Worm (Caenorhabditis elegans): ENCODE results near the gene cnnm-5.
A peak's percentile ranks its signal among the peaks of the same experiment; 100 is the strongest.

Gene cnnm-5

DNA sequence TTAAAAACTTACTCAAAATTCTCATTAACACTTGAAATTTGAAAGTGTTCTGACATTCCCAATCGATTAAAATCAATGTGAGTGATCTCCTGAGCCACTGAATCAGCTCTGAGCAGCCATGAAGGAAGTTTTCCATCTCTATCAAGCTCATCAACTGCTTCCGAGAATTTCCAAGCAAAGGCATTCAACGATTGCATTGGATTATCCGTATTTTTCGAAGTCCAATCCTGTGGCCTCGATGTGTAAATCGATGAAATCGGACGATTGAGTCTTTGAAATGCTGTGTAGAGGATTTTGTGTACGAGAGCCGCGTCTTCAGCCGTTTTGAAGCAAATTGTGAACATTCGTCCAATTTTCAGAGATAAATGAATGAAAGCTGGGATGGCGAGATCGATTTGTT lies 33.1 kb downstream of the cnnm-5 start:
- TF ChIP-seq ceh-88 (GFP tag; IDR thresholded peaks at IDR 0.05), result no peak
- peak; percentile 45 for TF ChIP-seq nhr-85 (tag)
- no peak for TF ChIP-seq mef-2 (tag; optimal IDR thresholded peaks at IDR 0.05)

- TF ChIP-seq lin-35 (GFP tag; optimal IDR thresholded peaks at IDR 0.05) (peak; percentile 17 to 38), alr-1 (tag; optimal IDR thresholded peaks at IDR 0.05; ENCODE audit: borderline replicate concordance) (no peak), efl-1 (optimal IDR thresholded peaks at IDR 0.05) (peak in 1 of 2 experiments; percentile 34), efl-1 (GFP tag; optimal IDR thresholded peaks at IDR 0.05 in 1 of 2) (peak; percentile 71 to 83), pqm-1 (tag; optimal IDR thresholded peaks at IDR 0.05) (no peak), dpl-1 (GFP tag; optimal IDR thresholded peaks at IDR 0.05) (peak in 2 of 3 experiments; percentile 50 to 67)
Observed at ce11 chrIII:3790855-3791254, 38.1 kb downstream of the cnnm-5 start.

DNA sequence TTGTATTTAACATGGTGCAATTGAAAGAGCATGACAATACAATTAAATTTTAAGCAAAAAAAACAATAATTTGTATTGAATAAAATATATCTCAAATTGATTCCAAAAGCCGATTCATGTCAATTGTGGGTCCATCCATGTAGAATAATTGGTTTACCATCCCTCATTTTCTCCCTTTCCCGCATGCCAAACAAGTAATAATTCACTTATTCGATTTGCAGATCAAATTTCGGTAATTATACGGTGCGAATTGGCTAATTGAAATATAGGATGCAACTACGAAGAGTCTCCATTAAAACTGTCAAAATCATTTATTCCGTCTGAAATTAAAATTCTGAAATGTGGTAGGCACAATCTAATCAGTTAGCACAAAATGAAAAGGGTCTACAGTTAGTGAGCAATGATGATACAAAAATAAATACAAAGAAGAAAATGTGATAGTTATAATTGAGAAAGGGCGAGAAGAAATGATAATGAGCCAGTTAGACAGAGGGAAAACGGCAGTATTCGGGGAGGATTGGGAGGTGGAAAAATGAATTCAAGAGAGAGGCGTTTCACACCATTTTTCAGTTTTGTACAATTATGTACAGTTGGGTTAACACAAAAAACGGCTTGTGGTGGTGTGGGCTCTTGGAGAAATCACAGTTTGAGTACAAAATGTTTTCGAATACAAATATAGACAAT lies 39.2 kb downstream of the cnnm-5 start:
- TF ChIP-seq efl-1 (optimal IDR thresholded peaks at IDR 0.05) (no peak), efl-1 (GFP tag; optimal IDR thresholded peaks at IDR 0.05 in 1 of 2) (peak in 1 of 2 experiments; percentile 51), xbp-1 (tag; optimal IDR thresholded peaks at IDR 0.05) (no peak), nhr-85 (tag) (peak; percentile 55), ceh-8 (GFP tag; optimal IDR thresholded peaks at IDR 0.05) (peak; percentile 63), lsy-2 (tag; optimal IDR thresholded peaks at IDR 0.05) (peak in 1 of 2 experiments; percentile 5), nhr-90 (tag; optimal IDR thresholded peaks at IDR 0.05; ENCODE audit: poor library complexity) (no peak), lin-13 (GFP tag; optimal IDR thresholded peaks at IDR 0.05) (no peak), mep-1 (tag; optimal IDR thresholded peaks at IDR 0.05) (no peak), lin-14 (GFP tag; optimal IDR thresholded peaks at IDR 0.05) (peak; percentile 7), ztf-4 (tag; optimal IDR thresholded peaks at IDR 0.05) (peak; percentile 7)

ce11 chrIII:3786427-3786935 lies 42.5 kb downstream of the cnnm-5 start, which contains the start of gene acy-3:
Gene acy-3, minus strand, starts transcription at chrIII:3786477.
- TF ChIP-seq nhr-47 (tag; optimal IDR thresholded peaks at IDR 0.05) (peak; percentile 56), elt-3 (tag; optimal IDR thresholded peaks at IDR 0.05) (peak in 1 of 6 experiments; percentile 18), sup-37 (GFP tag; optimal IDR thresholded peaks at IDR 0.05) (peak; percentile 25), elt-2 (tag; optimal IDR thresholded peaks at IDR 0.05) (peak; percentile 28), hpl-2 (GFP tag; optimal IDR thresholded peaks at IDR 0.05) (no peak), jun-1 (tag; optimal IDR thresholded peaks at IDR 0.05) (peak; percentile 7), egl-27 (tag; optimal IDR thresholded peaks at IDR 0.05) (peak in 1 of 2 experiments; percentile 19), skn-1 (tag; optimal IDR thresholded peaks at IDR 0.05) (peak; percentile 1), xbp-1 (tag; optimal IDR thresholded peaks at IDR 0.05) (peak; percentile 21), nhr-71 (tag; optimal IDR thresholded peaks at IDR 0.05) (peak; percentile 85), nhr-85 (tag) (peak; percentile 86), nhr-19 (GFP tag; conservative IDR thresholded peaks at IDR 0.05) (peak; percentile 67), efl-1 (optimal IDR thresholded peaks at IDR 0.05) (peak; percentile 46 to 58), efl-1 (GFP tag; optimal IDR thresholded peaks at IDR 0.05 in 1 of 2) (peak in 1 of 2 experiments; percentile 94), swsn-7 (tag; optimal IDR thresholded peaks at IDR 0.05) (peak; percentile 51), lsy-2 (tag; optimal IDR thresholded peaks at IDR 0.05) (peak; percentile 29 to 53), fkh-4 (tag; optimal IDR thresholded peaks at IDR 0.05; ENCODE audit: borderline replicate concordance) (no peak), C34B4.2 (tag; optimal IDR thresholded peaks at IDR 0.05) (no peak), C16A3.4 (tag; optimal IDR thresholded peaks at IDR 0.05) (no peak), dpl-1 (GFP tag; optimal IDR thresholded peaks at IDR 0.05) (peak in 1 of 3 experiments; percentile 35), lin-39 (tag; optimal IDR thresholded peaks at IDR 0.05) (no peak), pag-3 (tag; optimal IDR thresholded peaks at IDR 0.05; ENCODE audit: borderline replicate concordance, insufficient read depth) (no peak), blmp-1 (tag; optimal IDR thresholded peaks at IDR 0.05) (peak; percentile 50), tbx-2 (tag; optimal IDR thresholded peaks at IDR 0.05) (peak; percentile 31), rnt-1 (tag; optimal IDR thresholded peaks at IDR 0.05) (peak; percentile 72), lin-35 (GFP tag; optimal IDR thresholded peaks at IDR 0.05) (peak; percentile 5 to 40), nhr-90 (tag; optimal IDR thresholded peaks at IDR 0.05; ENCODE audit: poor library complexity) (peak; percentile 53), unc-130 (tag; optimal IDR thresholded peaks at IDR 0.05) (peak; percentile 18), fos-1 (tag; optimal IDR thresholded peaks at IDR 0.05) (peak; percentile 19), mab-9 (GFP tag; IDR thresholded peaks at IDR 0.05) (no peak), ztf-4 (tag; optimal IDR thresholded peaks at IDR 0.05) (peak; percentile 52), mdl-1 (tag; optimal IDR thresholded peaks at IDR 0.05) (peak in 1 of 2 experiments; percentile 30), lin-14 (GFP tag; optimal IDR thresholded peaks at IDR 0.05) (peak; percentile 78), snu-23 (GFP tag; optimal IDR thresholded peaks at IDR 0.05) (peak; percentile 76), F16B12.6 (tag; optimal IDR thresholded peaks at IDR 0.05) (no peak), nhr-11 (tag; optimal IDR thresholded peaks at IDR 0.05) (peak; percentile 24)

All from whole organism, L1 larva.